Worm (Caenorhabditis elegans) whole organism, young adult: ENCODE measurements around the gene C36C5.15.

Source experiments
- lin-54 ChIP-seq: fragments of 200-800 bp; sonication (Bioruptor generic); optimal IDR thresholded peaks from 2 replicates; lab custom pipeline; 2018; ENCODE audit warnings: mild to moderate bottlenecking, missing genetic modification characterization, missing compliant biosample characterization
- nhr-120 ChIP-seq: fragments of 200-800 bp; sonication (Bioruptor generic); IDR thresholded peaks from 2 replicates; pipeline ENCODE4 v1.3.6; 2022; ENCODE audit warnings: missing genetic modification characterization, missing compliant biosample characterization

DNA sequence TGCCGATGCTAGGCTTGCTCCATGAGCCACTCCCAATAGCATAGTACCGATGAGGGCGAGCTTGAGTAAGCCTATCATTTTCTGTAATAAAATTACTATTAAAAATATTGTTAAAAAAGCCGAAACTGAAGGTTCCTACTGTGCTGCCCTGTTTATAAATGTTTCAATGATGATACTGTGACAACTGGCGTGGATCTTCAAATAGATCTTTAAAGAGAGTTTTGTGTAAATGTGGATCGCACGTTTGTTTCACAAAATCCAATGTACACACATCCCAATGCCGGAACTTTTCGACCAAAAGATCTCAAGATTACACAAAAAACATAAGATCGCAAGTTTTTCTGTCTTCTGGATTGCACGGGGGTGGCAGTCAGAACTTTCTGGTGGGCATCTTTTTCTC lies 3.1 kb downstream of the C36C5.15 start, which contains the start of gene C36C5.14:
- TF ChIP-seq nhr-120 (GFP tag; lab: Robert Waterston, UW), result no peak
- no peak for TF ChIP-seq lin-54 (GFP tag; lab: Kevin White, UChicago)
